Fruit fly (Drosophila melanogaster) whole organism, embryonic: ENCODE results near the gene trv.

Experiments used
- ATbp ChIP-seq: fragments of 200-800 bp; sonication (Bioruptor generic); optimal IDR thresholded peaks from 2 replicates; lab custom pipeline; 2017; ENCODE audit warnings: missing biosample characterization, mild to moderate bottlenecking, missing genetic modification characterization, missing genetic modification reagents
- Asciz ChIP-seq: fragments of 200-800 bp; sonication (Bioruptor generic); optimal IDR thresholded peaks from 2 replicates; lab custom pipeline; 2017; ENCODE audit warnings: missing biosample characterization, mild to moderate bottlenecking, missing genetic modification characterization, missing genetic modification reagents
- CG10267 ChIP-seq: fragments of 200-800 bp; sonication (Bioruptor generic); optimal IDR thresholded peaks from 2 replicates; lab custom pipeline; 2018; ENCODE audit warnings: missing biosample characterization, mild to moderate bottlenecking, missing genetic modification characterization, moderate library complexity
- CG10366 ChIP-seq: fragments of 200-800 bp; sonication (Bioruptor generic); IDR thresholded peaks from 2 replicates; pipeline ENCODE4 v1.3.6; 2022; ENCODE audit warnings: missing biosample characterization, missing genetic modification characterization
- CG10565 ChIP-seq: fragments of 200-800 bp; sonication (Bioruptor generic); optimal IDR thresholded peaks from 3 replicates; lab custom pipeline; 2016; ENCODE audit warnings: missing biosample characterization, mild to moderate bottlenecking, missing genetic modification characterization
- CG10654 ChIP-seq: fragments of 200-800 bp; sonication (Bioruptor generic); optimal IDR thresholded peaks from 2 replicates; lab custom pipeline; 2016; ENCODE audit warnings: missing biosample characterization, missing genetic modification characterization
- CG11093 ChIP-seq: fragments of 200-800 bp; sonication (Bioruptor generic); IDR thresholded peaks from 3 replicates; pipeline ENCODE4 v1.3.6; 2022; ENCODE audit warnings: missing biosample characterization, missing genetic modification characterization
- CG11504 ChIP-seq: fragments of 200-800 bp; sonication (Bioruptor generic); optimal IDR thresholded peaks from 3 replicates; lab custom pipeline; 2019; ENCODE audit warnings: missing biosample characterization, mild to moderate bottlenecking, missing genetic modification characterization, moderate library complexity
- CG14014 ChIP-seq: fragments of 200-800 bp; sonication (Bioruptor generic); IDR thresholded peaks from 2 replicates; pipeline ENCODE4 v1.3.6; 2022; ENCODE audit warnings: missing biosample characterization, missing genetic modification characterization
- CG15479 ChIP-seq: fragments of 200-800 bp; sonication (Bioruptor generic); optimal IDR thresholded peaks from 3 replicates; lab custom pipeline; 2019; ENCODE audit warnings: missing biosample characterization, mild to moderate bottlenecking, missing genetic modification characterization, moderate library complexity
- CG16779 ChIP-seq: fragments of 200-800 bp; sonication (Bioruptor generic); IDR thresholded peaks from 2 replicates; pipeline ENCODE4 v1.3.6; 2022; ENCODE audit warnings: missing biosample characterization, missing genetic modification characterization
- CG17328 ChIP-seq: fragments of 200-800 bp; sonication (Bioruptor generic); IDR thresholded peaks from 2 replicates; pipeline ENCODE4 v1.3.6; 2022; ENCODE audit warnings: missing biosample characterization, missing genetic modification characterization
- CG2120 ChIP-seq: fragments of 200-800 bp; sonication (Bioruptor generic); optimal IDR thresholded peaks from 3 replicates; lab custom pipeline; 2016; ENCODE audit warnings: missing biosample characterization, missing genetic modification characterization
- CG32532 ChIP-seq: fragments of 200-800 bp; sonication (Bioruptor generic); IDR thresholded peaks from 2 replicates; pipeline ENCODE4 v1.3.6; 2022; ENCODE audit warnings: missing biosample characterization, missing genetic modification characterization
- CG3407 ChIP-seq: fragments of 200-800 bp; sonication (Bioruptor generic); optimal IDR thresholded peaks from 2 replicates; lab custom pipeline; 2018; ENCODE audit warnings: missing biosample characterization, mild to moderate bottlenecking, missing genetic modification characterization
- CG3847 ChIP-seq: fragments of 200-800 bp; sonication (Bioruptor generic); IDR thresholded peaks from 2 replicates; pipeline ENCODE4 v1.3.6; 2022; ENCODE audit warnings: missing biosample characterization, missing genetic modification characterization
- CG4360 ChIP-seq: fragments of 200-800 bp; sonication (Bioruptor generic); IDR thresholded peaks from 2 replicates; pipeline ENCODE4 v1.3.6; 2022; ENCODE audit warnings: missing biosample characterization, missing genetic modification characterization
- CG7839 ChIP-seq: fragments of 200-800 bp; sonication (Bioruptor generic); optimal IDR thresholded peaks from 3 replicates; lab custom pipeline; 2018; ENCODE audit warnings: missing biosample characterization, mild to moderate bottlenecking, missing genetic modification characterization, moderate library complexity
- CG8924 ChIP-seq: fragments of 200-800 bp; optimal IDR thresholded peaks from 3 replicates; lab custom pipeline; 2019; ENCODE audit warnings: missing biosample characterization, mild to moderate bottlenecking, missing genetic modification characterization, moderate library complexity
- Dbx ChIP-seq: fragments of 200-800 bp; sonication (Bioruptor generic); IDR thresholded peaks from 3 replicates; pipeline ENCODE4 v1.3.6; 2022; ENCODE audit warnings: missing biosample characterization, missing genetic modification characterization
- Dek ChIP-seq: fragments of 200-800 bp; sonication (Bioruptor generic); optimal IDR thresholded peaks from 3 replicates; lab custom pipeline; 2019; ENCODE audit warnings: missing biosample characterization, mild to moderate bottlenecking, missing genetic modification characterization, moderate library complexity
- Dip2 ChIP-seq: fragments of 200-800 bp; sonication (Bioruptor generic); IDR thresholded peaks from 2 replicates; pipeline ENCODE4 v1.3.6; 2022; ENCODE audit warnings: missing biosample characterization, missing genetic modification characterization
- Dll ChIP-seq: fragments of 200-800 bp; sonication (Bioruptor generic); IDR thresholded peaks from 4 replicates; pipeline ENCODE4 v1.3.6; 2022; ENCODE audit warnings: missing biosample characterization, missing genetic modification characterization; ENCODE audit not compliant: partially characterized antibody
- Doc2 ChIP-seq: fragments of 200-800 bp; sonication (Bioruptor generic); IDR thresholded peaks from 2 replicates; pipeline ENCODE4 v1.3.6; 2022; ENCODE audit warnings: missing biosample characterization, missing genetic modification characterization
- Gug ChIP-seq: fragments of 200-800 bp; sonication (Bioruptor generic); IDR thresholded peaks from 4 replicates; pipeline ENCODE4 v1.3.6; 2022; ENCODE audit warnings: missing biosample characterization, missing genetic modification characterization
- Hand ChIP-seq: fragments of 200-800 bp; sonication (Bioruptor generic); optimal IDR thresholded peaks from 2 replicates; lab custom pipeline; 2017; ENCODE audit warnings: mild to moderate bottlenecking, missing biosample characterization, missing genetic modification reagents, missing genetic modification characterization
- Hr51 ChIP-seq, 2 experiments: fragments of 200-800 bp; sonication (Bioruptor generic); optimal IDR thresholded peaks; 2 replicates in 1 of 2; 3 replicates in 1 of 2; lab custom pipeline; 2016 to 2018; ENCODE audit warnings: missing biosample characterization in 2 of 2, missing genetic modification characterization in 2 of 2, mild to moderate bottlenecking in 1 of 2, moderate library complexity in 1 of 2
- Mad ChIP-seq: fragments of 200-800 bp; sonication (Bioruptor generic); optimal IDR thresholded peaks from 2 replicates; lab custom pipeline; 2016; ENCODE audit warnings: missing biosample characterization, missing genetic modification characterization
- Med ChIP-seq: fragments of 200-800 bp; sonication (Bioruptor generic); peaks from one replicate; lab custom pipeline; 2016; ENCODE audit warnings: missing biosample characterization, missing genetic modification characterization, mild to moderate bottlenecking, inconsistent platforms, moderate library complexity
- Meics ChIP-seq: fragments of 200-800 bp; sonication (Bioruptor generic); optimal IDR thresholded peaks from 2 replicates; lab custom pipeline; 2017; ENCODE audit warnings: missing biosample characterization, mild to moderate bottlenecking, missing genetic modification characterization
- Pdp1 ChIP-seq, 2 experiments: fragments of 200-800 bp; sonication (Bioruptor generic); optimal IDR thresholded peaks; 3 replicates each; lab custom pipeline; 2016; ENCODE audit warnings: missing biosample characterization in 2 of 2, missing genetic modification characterization in 2 of 2, mild to moderate bottlenecking in 1 of 2, moderate library complexity in 1 of 2
- Trl ChIP-seq, 3 experiments: fragments of >200 bp in 2 of 3; fragments of 200-800 bp in 1 of 3; sonication (Bioruptor generic) in 1 of 3; optimal IDR thresholded peaks; 2 replicates in 1 of 3; 3 replicates in 2 of 3; lab custom pipeline; 2016 to 2017; ENCODE audit warnings: missing biosample characterization in 1 of 3, missing genetic modification characterization in 1 of 3
- Xrp1 ChIP-seq: fragments of 200-800 bp; sonication (Bioruptor generic); IDR thresholded peaks from 2 replicates; pipeline ENCODE4 v1.3.6; 2022; ENCODE audit warnings: missing biosample characterization, missing genetic modification characterization
- abd-A ChIP-seq: fragments of 200-800 bp; sonication (Bioruptor generic); optimal IDR thresholded peaks from 3 replicates; lab custom pipeline; 2019; ENCODE audit warnings: missing biosample characterization, mild to moderate bottlenecking, missing genetic modification characterization, moderate library complexity
- ara ChIP-seq: fragments of 200-800 bp; sonication (Bioruptor generic); IDR thresholded peaks from 2 replicates; pipeline ENCODE4 v1.3.6; 2022; ENCODE audit warnings: missing biosample characterization, missing genetic modification characterization
- ato ChIP-seq: fragments of 200-800 bp; sonication (Bioruptor generic); IDR thresholded peaks from 2 replicates; pipeline ENCODE4 v1.3.6; 2022; ENCODE audit warnings: missing biosample characterization, missing genetic modification characterization; ENCODE audit not compliant: partially characterized antibody
- bsh ChIP-seq, 2 experiments: fragments of 200-800 bp; sonication (Bioruptor generic); optimal IDR thresholded peaks; 2 replicates each; lab custom pipeline; 2017 to 2018; ENCODE audit warnings: mild to moderate bottlenecking in 2 of 2, missing biosample characterization in 2 of 2, missing genetic modification characterization in 2 of 2, moderate library complexity in 1 of 2
- disco-r ChIP-seq: fragments of 200-800 bp; sonication (Bioruptor generic); optimal IDR thresholded peaks from 2 replicates; lab custom pipeline; 2016; ENCODE audit warnings: missing biosample characterization, missing genetic modification characterization
- gcm ChIP-seq: fragments of 200-800 bp; sonication (Bioruptor generic); optimal IDR thresholded peaks from 2 replicates; lab custom pipeline; 2019; ENCODE audit warnings: missing biosample characterization, mild to moderate bottlenecking, missing genetic modification characterization, moderate library complexity
- grau ChIP-seq: fragments of 200-800 bp; optimal IDR thresholded peaks from 3 replicates; lab custom pipeline; 2019; ENCODE audit warnings: missing biosample characterization, mild to moderate bottlenecking, missing genetic modification characterization, moderate library complexity
- jigr1 ChIP-seq: fragments of 200-800 bp; sonication (Bioruptor generic); IDR thresholded peaks from 3 replicates; pipeline ENCODE4 v1.3.6; 2022; ENCODE audit warnings: missing biosample characterization, missing genetic modification characterization
- ken ChIP-seq: fragments of 200-800 bp; sonication (Bioruptor generic); IDR thresholded peaks from 3 replicates; pipeline ENCODE4 v1.3.6; 2022; ENCODE audit warnings: missing biosample characterization, missing genetic modification characterization
- lab ChIP-seq: fragments of 200-800 bp; sonication (Bioruptor generic); optimal IDR thresholded peaks from 3 replicates; lab custom pipeline; 2017; ENCODE audit warnings: missing biosample characterization, missing genetic modification characterization, mild to moderate bottlenecking, moderate library complexity, missing genetic modification reagents
- lmd ChIP-seq: fragments of 200-800 bp; sonication (Bioruptor generic); IDR thresholded peaks from 2 replicates; pipeline ENCODE4 v1.3.6; 2022; ENCODE audit warnings: missing biosample characterization, missing genetic modification characterization
- maf-S ChIP-seq: fragments of 200-800 bp; sonication (Bioruptor generic); optimal IDR thresholded peaks from 2 replicates; lab custom pipeline; 2016; ENCODE audit warnings: missing biosample characterization, missing genetic modification characterization
- psq ChIP-seq: fragments of 200-800 bp; sonication (Bioruptor generic); optimal IDR thresholded peaks from 2 replicates; lab custom pipeline; 2017; ENCODE audit warnings: missing biosample characterization, missing genetic modification characterization
- slbo ChIP-seq: fragments of 200-800 bp; sonication (Bioruptor generic); IDR thresholded peaks from 2 replicates; pipeline ENCODE4 v1.3.6; 2022; ENCODE audit warnings: missing biosample characterization, missing genetic modification characterization
- sug ChIP-seq: fragments of 200-800 bp; optimal IDR thresholded peaks from 2 replicates; lab custom pipeline; 2019; ENCODE audit warnings: missing biosample characterization, mild to moderate bottlenecking, missing genetic modification characterization, moderate library complexity
- wdn ChIP-seq: fragments of 200-800 bp; sonication (Bioruptor generic); IDR thresholded peaks from 2 replicates; pipeline ENCODE4 v1.3.6; 2022; ENCODE audit warnings: missing biosample characterization, missing genetic modification characterization

trv gene

dm6 chr3R:28116798-28117197 lies 90.4 kb downstream of the trv start (continued):
- TF ChIP-seq CG17328 (GFP tag; lab: Robert Waterston, UW) = 0 out of 2 replicates have a peak, but pooled peaks have one; percentile 16
- TF ChIP-seq slbo = peak; percentile 48; the same call in 1 of the 2 replicates
- no peak for TF ChIP-seq CG3407 (GFP tag; lab: Kevin White, UChicago)
- no peak for TF ChIP-seq gcm (GFP tag; lab: Kevin White, UChicago)
- peak; percentile 5 for TF ChIP-seq CG7839 (tag; lab: Kevin White, UChicago)
- peak; percentile 13; the same call in 1 of the 2 replicates for TF ChIP-seq lmd (GFP tag; lab: Robert Waterston, UW)
- TF ChIP-seq Doc2 (GFP tag; lab: Robert Waterston, UW) = no peak
- TF ChIP-seq CG4360 (GFP tag; lab: Robert Waterston, UW) = no peak
- TF ChIP-seq CG10366 (GFP tag; lab: Robert Waterston, UW) = no peak
- no peak for TF ChIP-seq CG32532 (GFP tag; lab: Robert Waterston, UW)
- TF ChIP-seq Med = peak; percentile 76
- TF ChIP-seq Dll = no peak
- no peak for TF ChIP-seq Dip2 (GFP tag; lab: Robert Waterston, UW)
- no peak for TF ChIP-seq ato (GFP tag; lab: Robert Waterston, UW)
- TF ChIP-seq CG2120 (GFP tag; lab: Kevin White, UChicago) = peak; percentile 10
- no peak for TF ChIP-seq Trl (optimal IDR thresholded peaks at IDR 0.05; lab: Kevin White, UChicago)
- TF ChIP-seq Trl (GFP tag; optimal IDR thresholded peaks at IDR 0.05; lab: Kevin White, UChicago) = no peak
- TF ChIP-seq CG10654 (GFP tag; lab: Kevin White, UChicago) = no peak
- TF ChIP-seq CG11093 = no peak
- peak in 1 of 2 experiments; percentile 11 for TF ChIP-seq Hr51 (GFP tag; optimal IDR thresholded peaks at IDR 0.05; lab: Kevin White, UChicago)
- no peak for TF ChIP-seq CG10267
- peak; percentile 17 for TF ChIP-seq CG11504 (tag; lab: Kevin White, UChicago)

dm6 chr3R:28118111-28118510 lies 91.7 kb downstream of the trv start:
- TF ChIP-seq maf-S (GFP tag; lab: Kevin White, UChicago) (no peak), Xrp1 (GFP tag; lab: Robert Waterston, UW) (no peak), Dbx (GFP tag; lab: Robert Waterston, UW) (0 out of 3 replicates have a peak, but pooled peaks have one; percentile 46), CG14014 (peak; percentile 40; the same call in 1 of the 2 replicates), ara (GFP tag; lab: Robert Waterston, UW) (no peak), CG15479 (GFP tag; lab: Kevin White, UChicago) (no peak), gcm (GFP tag; lab: Kevin White, UChicago) (no peak), wdn (0 out of 2 replicates have a peak, but pooled peaks have one; percentile 12), Hand (GFP tag; lab: Kevin White, UChicago) (peak; percentile 38), CG16779 (GFP tag; lab: Robert Waterston, UW) (no peak), ATbp (GFP tag; lab: Kevin White, UChicago) (no peak), ken (GFP tag; lab: Robert Waterston, UW) (peak; percentile 12; the same call in 1 of the 3 replicates), psq (GFP tag; lab: Kevin White, UChicago) (no peak), Asciz (GFP tag; lab: Kevin White, UChicago) (no peak), slbo (peak; percentile 51), CG3847 (GFP tag; lab: Robert Waterston, UW) (0 out of 2 replicates have a peak, but pooled peaks have one; percentile 20), Mad (GFP tag; lab: Kevin White, UChicago) (no peak), Dek (peak; percentile 21), Gug (GFP tag; lab: Robert Waterston, UW) (no peak), jigr1 (GFP tag; lab: Robert Waterston, UW) (no peak), lab (peak; percentile 84), sug (tag; lab: Kevin White, UChicago) (no peak), abd-A (tag; lab: Kevin White, UChicago) (peak; percentile 50), Meics (GFP tag; lab: Kevin White, UChicago) (peak; percentile 16), Pdp1 (GFP tag; optimal IDR thresholded peaks at IDR 0.05; lab: Kevin White, UChicago) (no peak), CG8924 (tag; lab: Kevin White, UChicago) (peak; percentile 1), disco-r (no peak), CG10565 (GFP tag; lab: Kevin White, UChicago) (no peak), grau (tag; lab: Kevin White, UChicago) (peak; percentile 29), bsh (GFP tag; optimal IDR thresholded peaks at IDR 0.05; lab: Kevin White, UChicago) (peak in 1 of 2 experiments; percentile 31)
